In the genomic region with DNA sequence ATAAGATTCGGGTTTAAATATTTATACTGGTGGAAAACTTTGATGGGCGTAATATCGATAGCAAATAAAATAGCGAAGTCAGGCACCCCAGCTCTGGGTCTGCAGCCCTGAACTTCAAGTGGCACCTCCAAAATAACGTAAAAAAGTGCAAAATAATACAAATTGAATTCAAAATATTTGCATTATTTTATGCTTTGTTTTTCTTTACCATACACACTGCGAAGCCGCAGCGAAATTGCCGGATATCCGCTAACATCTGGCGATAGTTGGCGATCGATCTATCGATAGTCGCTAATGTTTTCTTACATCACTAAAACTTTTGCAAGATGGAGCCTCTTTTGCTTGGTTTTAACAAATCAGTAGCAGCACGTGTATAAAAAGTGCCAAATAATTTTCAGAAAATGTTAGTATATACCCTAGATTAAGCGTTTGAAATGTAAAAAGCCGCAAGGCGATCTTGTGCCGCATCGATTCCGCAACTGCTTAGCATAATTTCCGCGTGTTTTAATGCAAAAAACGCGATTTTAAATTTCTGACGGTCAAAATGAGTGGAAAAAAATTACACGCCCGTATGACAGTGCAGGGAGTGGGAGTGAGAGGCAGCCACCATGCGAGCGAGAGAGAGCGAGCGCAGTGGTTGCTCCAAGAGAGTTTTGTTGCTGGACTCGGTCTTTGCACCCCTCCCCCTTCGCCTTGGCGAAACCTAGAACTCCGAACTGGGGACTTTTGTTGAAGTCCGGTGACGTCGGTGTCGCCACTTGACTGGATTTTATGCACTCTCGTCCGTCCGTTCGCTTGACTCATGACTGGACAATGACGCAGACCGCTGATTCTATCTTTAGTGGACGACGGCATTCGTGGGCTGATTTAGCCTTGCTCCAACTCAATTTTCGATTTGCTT, we compare ENCODE assay signal across 1 fruit fly cellular context.
TF ChIP-seq lines count a peak whose summit lies in the region.

A gene (plus strand): TSS at position 332 of the 901 bp plus-strand sequence.

TF ChIP-seq in whole organism, embryonic, 481 proteins besides CTCF, POLR2A, EP300 and RAD21 (continued from another document):
- TF ChIP-seq CG4820 (GFP tag; optimal IDR thresholded peaks at IDR 0.05; lab: Kevin White, UChicago) (no peak), mirr (GFP tag; optimal IDR thresholded peaks at IDR 0.05; lab: Kevin White, UChicago) (peak; percentile 40), dmrt99B (tag; optimal IDR thresholded peaks at IDR 0.05; lab: Kevin White, UChicago) (no peak), yki (optimal IDR thresholded peaks at IDR 0.05; lab: Kevin White, UChicago) (peak; percentile 61), CG1529 (GFP tag; optimal IDR thresholded peaks at IDR 0.05; lab: Kevin White, UChicago) (peak; percentile 0), crc (GFP tag; optimal IDR thresholded peaks at IDR 0.05; lab: Kevin White, UChicago) (no peak), CG18599 (GFP tag; optimal IDR thresholded peaks at IDR 0.05; lab: Kevin White, UChicago) (peak; percentile 11), Dp (GFP tag; optimal IDR thresholded peaks at IDR 0.05; lab: Kevin White, UChicago) (peak; percentile 50), wdn (GFP tag; IDR thresholded peaks at IDR 0.05; lab: Robert Waterston, UW) (no peak), CG4424 (GFP tag; optimal IDR thresholded peaks at IDR 0.05; lab: Kevin White, UChicago) (no peak), CG17829 (tag; optimal IDR thresholded peaks at IDR 0.05; lab: Kevin White, UChicago) (peak; percentile 12), BEAF-32 (GFP tag; optimal IDR thresholded peaks at IDR 0.05; lab: Kevin White, UChicago) (peak; percentile 96), CG6791 (GFP tag; IDR thresholded peaks at IDR 0.05; lab: Robert Waterston, UW; ENCODE audit: partially characterized antibody) (no peak), CG14710 (tag; optimal IDR thresholded peaks at IDR 0.05; lab: Kevin White, UChicago) (peak; percentile 73), ash1 (GFP tag; optimal IDR thresholded peaks at IDR 0.05; lab: Kevin White, UChicago) (no peak), bigmax (GFP tag; optimal IDR thresholded peaks at IDR 0.05; lab: Kevin White, UChicago) (peak; percentile 40), wek (GFP tag; optimal IDR thresholded peaks at IDR 0.05; lab: Kevin White, UChicago) (peak; percentile 38), CG3838 (GFP tag; optimal IDR thresholded peaks at IDR 0.05; lab: Kevin White, UChicago) (no peak), D19B (GFP tag; optimal IDR thresholded peaks at IDR 0.05; lab: Kevin White, UChicago) (no peak), org-1 (GFP tag; optimal IDR thresholded peaks at IDR 0.05; lab: Kevin White, UChicago) (peak; percentile 16), tgo (GFP tag; IDR thresholded peaks at IDR 0.05; lab: Robert Waterston, UW) (no peak), ATbp (GFP tag; optimal IDR thresholded peaks at IDR 0.05; lab: Kevin White, UChicago) (peak; percentile 4), NK7.1 (GFP tag; optimal IDR thresholded peaks at IDR 0.05; lab: Kevin White, UChicago) (no peak), CG8290 (GFP tag; optimal IDR thresholded peaks at IDR 0.05; lab: Kevin White, UChicago) (no peak), CG8290 (tag; optimal IDR thresholded peaks at IDR 0.05; lab: Kevin White, UChicago) (peak in 1 of 2 experiments; percentile 37), abd-A (tag; optimal IDR thresholded peaks at IDR 0.05; lab: Kevin White, UChicago) (peak; percentile 0), CG5245 (GFP tag; optimal IDR thresholded peaks at IDR 0.05; lab: Kevin White, UChicago) (no peak), Lpt (GFP tag; optimal IDR thresholded peaks at IDR 0.05; lab: Kevin White, UChicago) (no peak), lbe (GFP tag; optimal IDR thresholded peaks at IDR 0.05; lab: Kevin White, UChicago) (no peak), CG11247 (GFP tag; IDR thresholded peaks at IDR 0.05; lab: Robert Waterston, UW) (no peak), Adf1 (GFP tag; IDR thresholded peaks at IDR 0.05; lab: Robert Waterston, UW) (no peak), Antp (GFP tag; optimal IDR thresholded peaks at IDR 0.05; lab: Kevin White, UChicago) (no peak), gcm2 (GFP tag; optimal IDR thresholded peaks at IDR 0.05; lab: Kevin White, UChicago) (peak; percentile 13), Sin3A (optimal IDR thresholded peaks at IDR 0.05; lab: Kevin White, UChicago) (peak; percentile 96), dmrt11E (tag; optimal IDR thresholded peaks at IDR 0.05; lab: Kevin White, UChicago) (peak; percentile 26), Pdp1 (GFP tag; optimal IDR thresholded peaks at IDR 0.05; lab: Kevin White, UChicago) (peak in 1 of 2 experiments; percentile 40), MTF-1 (GFP tag; optimal IDR thresholded peaks at IDR 0.05; lab: Kevin White, UChicago; ENCODE audit: borderline replicate concordance) (peak; percentile 37)
